Fruit fly (Drosophila melanogaster): ENCODE measurements around the gene CG17350.
A peak's percentile ranks its signal among the peaks of the same experiment; 100 is the strongest.

CG17350 gene

DNA sequence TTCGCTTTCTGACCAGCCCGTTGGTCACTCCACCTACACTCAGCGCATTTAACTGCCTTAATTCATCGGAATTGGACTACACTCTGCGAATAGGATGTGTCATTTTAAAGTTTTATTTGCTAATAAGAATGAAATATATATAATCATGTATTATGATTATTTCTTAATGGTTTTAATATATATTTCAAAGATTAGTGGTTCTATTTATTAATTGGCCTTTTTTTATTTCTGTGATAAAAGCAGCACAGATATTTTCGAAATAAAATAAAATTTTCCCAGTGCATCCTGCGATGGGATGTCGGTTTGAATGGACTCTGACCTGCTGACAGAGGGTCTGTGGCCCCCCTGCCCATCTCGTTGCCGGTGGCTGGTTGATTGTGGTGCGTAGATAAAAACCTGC lies 6.9 kb upstream of the CG17350 start (continued):
- TF ChIP-seq Hey (tag; optimal IDR thresholded peaks at IDR 0.05) (no peak), Chrac-16 (GFP tag; optimal IDR thresholded peaks at IDR 0.05) (no peak), sens-2 (GFP tag; IDR thresholded peaks at IDR 0.05) (no peak), pita (GFP tag; optimal IDR thresholded peaks at IDR 0.05) (no peak), vnd (GFP tag; IDR thresholded peaks at IDR 0.05; ENCODE audit: partially characterized antibody) (no peak), hb (GFP tag; IDR thresholded peaks at IDR 0.05; ENCODE audit: partially characterized antibody) (no peak), knrl (GFP tag; IDR thresholded peaks at IDR 0.05; ENCODE audit: partially characterized antibody) (no peak), insv (GFP tag; optimal IDR thresholded peaks at IDR 0.05) (no peak), CG15073 (GFP tag; optimal IDR thresholded peaks at IDR 0.05) (no peak), GATAe (GFP tag; conservative IDR thresholded peaks at IDR 0.05) (no peak), CG11247 (GFP tag; IDR thresholded peaks at IDR 0.05) (no peak), CG6689 (GFP tag; IDR thresholded peaks at IDR 0.05) (no peak), CG42726 (GFP tag; IDR thresholded peaks at IDR 0.05; ENCODE audit: partially characterized antibody) (no peak), CG12299 (tag; optimal IDR thresholded peaks at IDR 0.05) (no peak), Tbp (GFP tag; optimal IDR thresholded peaks at IDR 0.05) (no peak), CG10366 (GFP tag; IDR thresholded peaks at IDR 0.05) (no peak), E2f2 (GFP tag; IDR thresholded peaks at IDR 0.05) (no peak), Lim3 (GFP tag; IDR thresholded peaks at IDR 0.05) (no peak), nau (GFP tag; optimal IDR thresholded peaks at IDR 0.05) (no peak), lola (GFP tag; optimal IDR thresholded peaks at IDR 0.05) (peak in 1 of 3 experiments; percentile 64), bcd (GFP tag; optimal IDR thresholded peaks at IDR 0.05) (no peak), CG17829 (tag; optimal IDR thresholded peaks at IDR 0.05) (peak; percentile 43), CG4404 (GFP tag; IDR thresholded peaks at IDR 0.05) (no peak), CG6272 (GFP tag; IDR thresholded peaks at IDR 0.05) (no peak), unpg (GFP tag; optimal IDR thresholded peaks at IDR 0.05) (peak; percentile 49), CG6813 (GFP tag; optimal IDR thresholded peaks at IDR 0.05) (no peak), Poxn (GFP tag; IDR thresholded peaks at IDR 0.05) (no peak), Atf-2 (GFP tag; optimal IDR thresholded peaks at IDR 0.05) (no peak), CG34376 (GFP tag; optimal IDR thresholded peaks at IDR 0.05) (no peak), CG11085 (GFP tag; IDR thresholded peaks at IDR 0.05) (no peak), br (optimal IDR thresholded peaks at IDR 0.05) (no peak), lbe (GFP tag; optimal IDR thresholded peaks at IDR 0.05) (no peak), CG16813 (GFP tag; IDR thresholded peaks at IDR 0.05; ENCODE audit: partially characterized antibody) (no peak), CG9817 (tag; optimal IDR thresholded peaks at IDR 0.05) (no peak), pfk (GFP tag; optimal IDR thresholded peaks at IDR 0.05) (no peak), zf30C (GFP tag; optimal IDR thresholded peaks at IDR 0.05) (peak; percentile 43), Camta (GFP tag; optimal IDR thresholded peaks at IDR 0.05) (no peak), CG16779 (GFP tag; IDR thresholded peaks at IDR 0.05) (no peak), hkb (optimal IDR thresholded peaks at IDR 0.05) (no peak), hkb (GFP tag; IDR thresholded peaks at IDR 0.05) (no peak), CG7357 (GFP tag; IDR thresholded peaks at IDR 0.05) (no peak), jing (GFP tag; optimal IDR thresholded peaks at IDR 0.05) (no peak), CG1792 (GFP tag; optimal IDR thresholded peaks at IDR 0.05) (no peak), CG8924 (tag; optimal IDR thresholded peaks at IDR 0.05) (peak; percentile 43), da (GFP tag; optimal IDR thresholded peaks at IDR 0.05) (no peak), Med (GFP tag) (peak; percentile 6), Jarid2 (GFP tag; optimal IDR thresholded peaks at IDR 0.05) (no peak), D19B (GFP tag; optimal IDR thresholded peaks at IDR 0.05) (no peak), CG4617 (GFP tag; optimal IDR thresholded peaks at IDR 0.05; ENCODE audit: borderline replicate concordance) (no peak), jigr1 (GFP tag; IDR thresholded peaks at IDR 0.05) (no peak), org-1 (GFP tag; optimal IDR thresholded peaks at IDR 0.05) (no peak), Lpt (GFP tag; optimal IDR thresholded peaks at IDR 0.05) (no peak), Dek (tag; optimal IDR thresholded peaks at IDR 0.05) (no peak)
